Fruit fly (Drosophila melanogaster) whole organism: Measurements from ENCODE around the gene CG6330.

Source experiments
- CG8478 ChIP-seq: fragments of >200 bp; optimal IDR thresholded peaks from 2 replicates; lab custom pipeline; 2018; ENCODE audit warnings: inconsistent platforms
- pan ChIP-seq: fragments of >200 bp; optimal IDR thresholded peaks from 2 replicates; lab custom pipeline; 2017

CG6330 gene

DNA sequence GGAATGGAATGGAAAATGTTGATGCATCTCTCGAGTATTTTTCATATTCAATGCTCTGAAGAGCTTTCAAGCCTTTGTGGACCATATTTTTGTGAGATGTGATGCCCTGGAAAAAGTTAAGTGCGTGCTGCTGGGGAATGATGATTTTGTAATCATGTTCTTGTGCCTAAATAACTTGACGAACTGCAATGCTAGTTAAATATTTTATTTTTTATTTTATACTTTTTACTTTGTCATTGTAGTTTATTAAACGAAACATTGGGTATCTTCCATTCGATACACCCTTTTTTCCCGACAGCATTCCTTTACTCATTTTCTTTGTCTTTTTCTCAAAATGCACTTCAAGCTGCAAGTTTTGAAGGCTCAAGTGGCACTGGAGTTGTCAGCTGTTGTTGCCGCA lies 58.3 kb downstream of the CG6330 start:
- TF ChIP-seq pan (lab: Kevin White, UChicago) (peak; percentile 49), CG8478 (lab: Kevin White, UChicago) (no peak)
